Fruit fly (Drosophila melanogaster) whole organism, larva: ENCODE measurements around the gene Mcad.
A peak's percentile ranks its signal among the peaks of the same experiment; 100 is the strongest.

ENCODE experiments used
- noc ChIP-seq: fragments of 200-800 bp; sonication (Bioruptor generic); optimal IDR thresholded peaks from 3 replicates; lab custom pipeline; 2019; ENCODE audit warnings: missing biosample characterization, mild to moderate bottlenecking, missing genetic modification characterization, moderate library complexity

Mcad gene

dm6 chr3L:7718561-7719417, at the start of gene Mcad:
TSS of gene Mcad (plus strand) at chr3L:7719350.
- peak; percentile 95 for TF ChIP-seq noc (tag; lab: Kevin White, UChicago)

- TF ChIP-seq noc (tag; lab: Kevin White, UChicago) = no peak
Measured at dm6 chr3L:7695554-7695953, 23.6 kb upstream of the Mcad start, which contains the start of gene CG44195. TSS of gene CG44195 (minus strand) at chr3L:7695654.

- TF ChIP-seq noc (tag; lab: Kevin White, UChicago) = no peak
Measured at dm6 chr3L:7713378-7713777, 5.8 kb upstream of the Mcad start.

- no peak for TF ChIP-seq noc (tag; lab: Kevin White, UChicago)
Measured at dm6 chr3L:7714301-7714946, 4.7 kb upstream of the Mcad start.

dm6 chr3L:7717863-7718560, 1.1 kb upstream of the Mcad start, which contains the start of gene Ank2:
TSS of gene Ank2 (minus strand) at chr3L:7718395.
- TF ChIP-seq noc (tag; lab: Kevin White, UChicago) = no peak

- no peak for TF ChIP-seq noc (tag; lab: Kevin White, UChicago)
Measured at dm6 chr3L:7719418-7719789, 254 bp downstream of the Mcad start.

dm6 chr3L:7721527-7721926, 2.4 kb downstream of the Mcad start:
- TF ChIP-seq noc (tag; lab: Kevin White, UChicago) = peak; percentile 58

- no peak for TF ChIP-seq noc (tag; lab: Kevin White, UChicago)
Measured at dm6 chr3L:7726285-7726684, 7.1 kb downstream of the Mcad start, which contains the start of gene CG7457. TSS of gene CG7457 (minus strand) at chr3L:7726473.

dm6 chr3L:7726690-7727089, 7.5 kb downstream of the Mcad start:
- no peak for TF ChIP-seq noc (tag; lab: Kevin White, UChicago)

dm6 chr3L:7732141-7732748, 13.1 kb downstream of the Mcad start, which contains the start of gene CG8492:
TSS of gene CG8492 (minus strand) at chr3L:7732191.
- TF ChIP-seq noc (tag; lab: Kevin White, UChicago) = no peak

dm6 chr3L:7741953-7742352, 22.8 kb downstream of the Mcad start:
- TF ChIP-seq noc (tag; lab: Kevin White, UChicago) = no peak

- TF ChIP-seq noc (tag; lab: Kevin White, UChicago) = no peak
Measured at dm6 chr3L:7742941-7743340, 23.8 kb downstream of the Mcad start, which contains the start of gene Snmp2. TSS of gene Snmp2 (minus strand) at chr3L:7743041.

dm6 chr3L:7743741-7744140, 24.6 kb downstream of the Mcad start:
- TF ChIP-seq noc (tag; lab: Kevin White, UChicago) = no peak

dm6 chr3L:7747044-7747443, 27.9 kb downstream of the Mcad start, which contains the start of gene CG13685:
TSS of gene CG13685 (plus strand) at chr3L:7747344.
- TF ChIP-seq noc (tag; lab: Kevin White, UChicago) = no peak

- TF ChIP-seq noc (tag; lab: Kevin White, UChicago) = no peak
Measured at dm6 chr3L:7754109-7754508, 35.0 kb downstream of the Mcad start, which contains the start of gene CG7409. TSS of gene CG7409 (plus strand) at chr3L:7754409.
